Worm (Caenorhabditis elegans): Measurements from ENCODE around the gene spp-19.
A peak's percentile ranks its signal among the peaks of the same experiment; 100 is the strongest.

Gene spp-19

ce11 chrV:6520385-6521080, 41.0 kb downstream of the spp-19 start, which contains the start of the genes F46E10.2 and F46E10.18:
Gene F46E10.2 (plus strand): TSS chrV:6520435.
Gene F46E10.18 (plus strand): TSS chrV:6521030.
- TF ChIP-seq odd-2 (tag; optimal IDR thresholded peaks at IDR 0.05) (no peak), C38D4.7 (GFP tag; optimal IDR thresholded peaks at IDR 0.05) (no peak), ztf-16 (tag; optimal IDR thresholded peaks at IDR 0.05) (no peak), sox-4 (tag; optimal IDR thresholded peaks at IDR 0.05) (no peak)

DNA sequence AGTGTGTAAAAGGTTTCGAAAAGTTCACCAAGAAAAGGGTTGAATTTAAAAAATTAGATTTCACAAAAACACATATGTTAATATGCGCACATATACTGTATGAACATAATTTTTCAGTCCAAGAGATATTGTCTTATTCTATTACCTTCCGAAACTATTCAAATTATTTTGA, 43.4 kb downstream of the spp-19 start, which contains the start of gene F46E10.3:
Gene F46E10.3, plus strand, starts transcription at position 73 of the 172 bp plus-strand sequence.
- TF ChIP-seq rnt-1 (tag; optimal IDR thresholded peaks at IDR 0.05) (no peak), ets-4 (tag; optimal IDR thresholded peaks at IDR 0.05) (no peak), pha-2 (tag; optimal IDR thresholded peaks at IDR 0.05) (no peak), unc-42 (tag; optimal IDR thresholded peaks at IDR 0.05) (no peak)

- TF ChIP-seq ets-4 (tag; optimal IDR thresholded peaks at IDR 0.05) = no peak
- TF ChIP-seq ceh-6 (GFP tag; optimal IDR thresholded peaks at IDR 0.05) = no peak
- no peak for TF ChIP-seq elt-2 (tag; optimal IDR thresholded peaks at IDR 0.05)
- no peak for TF ChIP-seq pag-3 (tag; optimal IDR thresholded peaks at IDR 0.05; ENCODE audit: borderline replicate concordance)
- TF ChIP-seq unc-42 (tag; optimal IDR thresholded peaks at IDR 0.05) = no peak
- TF ChIP-seq ttx-3 (tag; optimal IDR thresholded peaks at IDR 0.05) = no peak
- TF ChIP-seq ref-2 (tag; optimal IDR thresholded peaks at IDR 0.05) = no peak
- TF ChIP-seq zip-5 (tag; optimal IDR thresholded peaks at IDR 0.05) = no peak
- TF ChIP-seq nhr-232 (tag; optimal IDR thresholded peaks at IDR 0.05) = no peak
- no peak for TF ChIP-seq hlh-15 (tag; optimal IDR thresholded peaks at IDR 0.05)
- no peak for TF ChIP-seq pax-1 (tag; optimal IDR thresholded peaks at IDR 0.05)
Observed at ce11 chrV:6517305-6518224, 43.9 kb downstream of the spp-19 start.

DNA sequence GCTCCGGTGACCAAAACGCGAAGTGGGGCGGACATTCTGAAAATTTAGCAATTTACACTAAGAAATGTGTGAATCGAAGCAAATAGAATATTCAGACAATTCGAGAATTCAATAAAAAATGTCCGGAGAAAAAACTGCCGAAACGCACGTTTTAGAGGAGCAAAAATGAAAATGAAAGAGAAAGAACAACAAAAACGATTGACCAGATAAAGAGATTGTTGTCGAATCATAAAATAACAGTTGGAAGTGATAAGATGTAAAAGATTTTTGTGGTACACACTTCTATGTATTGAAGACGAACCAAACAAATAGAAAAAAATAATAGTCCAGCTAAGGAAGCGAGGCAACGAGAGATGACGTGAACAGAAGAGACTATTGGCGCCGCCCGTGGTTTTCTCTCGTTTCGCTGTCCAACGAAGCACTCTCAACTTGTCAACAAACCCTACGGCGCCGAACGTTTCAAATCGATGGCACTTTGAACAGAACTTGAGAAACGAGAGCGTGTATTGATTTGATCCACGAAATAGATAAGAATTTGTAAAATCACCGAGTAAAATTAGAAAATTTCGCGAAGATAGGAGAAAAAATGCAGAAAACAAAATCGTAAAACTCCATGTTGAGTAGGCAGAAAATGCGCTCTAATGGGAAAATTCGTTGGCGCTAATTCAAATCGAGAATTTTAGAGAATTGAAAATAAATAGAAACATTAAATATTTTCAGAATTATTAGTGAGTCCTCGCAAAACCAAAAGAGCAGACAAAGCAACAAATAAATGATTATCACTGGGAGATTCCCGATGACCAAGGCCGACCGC, 44.8 kb downstream of the spp-19 start, which contains the start of gene mdh-1:
Gene mdh-1, minus strand, starts transcription at position 36 of the 814 bp plus-strand sequence.
- TF ChIP-seq fax-1 (tag; optimal IDR thresholded peaks at IDR 0.05) (no peak), pat-9 (tag; optimal IDR thresholded peaks at IDR 0.05) (no peak), odd-2 (tag; optimal IDR thresholded peaks at IDR 0.05) (no peak), elt-4 (tag; optimal IDR thresholded peaks at IDR 0.05) (no peak), ceh-22 (tag; optimal IDR thresholded peaks at IDR 0.05) (no peak), lin-11 (tag; optimal IDR thresholded peaks at IDR 0.05) (no peak), sox-2 (GFP tag; IDR thresholded peaks at IDR 0.05) (no peak)

DNA sequence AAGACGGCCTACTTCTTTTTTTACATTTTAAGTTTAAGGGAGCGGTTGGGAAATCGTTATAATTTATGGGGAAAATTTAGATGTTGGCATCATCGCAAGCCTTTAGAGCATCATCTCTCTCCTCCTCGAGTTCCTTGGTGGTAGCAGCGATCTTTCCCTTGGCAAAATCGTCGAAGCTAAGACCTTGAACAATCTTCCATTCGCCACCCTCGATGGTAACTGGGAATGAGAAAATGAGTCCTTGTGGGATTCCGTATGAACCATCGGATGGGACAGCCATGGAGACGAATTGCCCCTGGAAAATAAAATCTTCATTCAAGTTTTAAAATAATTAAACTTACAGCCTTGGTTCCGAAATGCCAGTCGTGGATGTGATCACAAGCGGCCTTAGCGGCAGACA, 46.1 kb downstream of the spp-19 start:
- TF ChIP-seq unc-3 (GFP tag; conservative IDR thresholded peaks at IDR 0.05) = no peak
- no peak for TF ChIP-seq unc-3 (tag; optimal IDR thresholded peaks at IDR 0.05)
- TF ChIP-seq mec-3 (tag; optimal IDR thresholded peaks at IDR 0.05; ENCODE audit: borderline replicate concordance) = no peak

DNA sequence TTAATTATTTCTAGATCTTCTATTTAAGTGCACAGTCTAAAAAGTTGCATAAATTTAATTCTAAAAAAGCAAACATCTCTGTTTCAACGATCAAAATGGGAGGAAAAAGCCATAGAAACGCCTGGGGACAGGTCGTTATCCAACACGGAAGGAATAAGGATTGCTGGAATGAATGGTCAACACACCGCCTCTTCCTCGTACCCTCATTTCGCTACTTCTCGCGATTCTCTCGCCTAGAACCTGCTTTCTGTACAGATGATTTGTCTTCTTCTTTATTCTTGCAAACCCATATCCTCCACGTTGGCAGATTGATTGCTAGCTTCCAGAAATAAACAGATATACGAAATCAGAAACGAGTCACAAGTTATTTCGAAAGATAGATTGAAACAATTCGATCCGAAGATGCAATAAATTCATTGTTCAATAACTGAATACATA, 46.6 kb downstream of the spp-19 start, which contains the start of gene dpy-11:
Gene dpy-11, minus strand, starts transcription at position 354 of the 438 bp plus-strand sequence.
- TF ChIP-seq ceh-45 (GFP tag; IDR thresholded peaks at IDR 0.05) (0 out of 2 replicates have a peak, but pooled peaks have one; percentile 40), odd-2 (tag; optimal IDR thresholded peaks at IDR 0.05) (no peak), Y22D7AL.16 (tag; optimal IDR thresholded peaks at IDR 0.05) (no peak), sdc-2 (tag; optimal IDR thresholded peaks at IDR 0.05) (no peak), ceh-2 (tag; optimal IDR thresholded peaks at IDR 0.05) (no peak)
